Worm (Caenorhabditis elegans): ENCODE results near the gene str-238.

DNA sequence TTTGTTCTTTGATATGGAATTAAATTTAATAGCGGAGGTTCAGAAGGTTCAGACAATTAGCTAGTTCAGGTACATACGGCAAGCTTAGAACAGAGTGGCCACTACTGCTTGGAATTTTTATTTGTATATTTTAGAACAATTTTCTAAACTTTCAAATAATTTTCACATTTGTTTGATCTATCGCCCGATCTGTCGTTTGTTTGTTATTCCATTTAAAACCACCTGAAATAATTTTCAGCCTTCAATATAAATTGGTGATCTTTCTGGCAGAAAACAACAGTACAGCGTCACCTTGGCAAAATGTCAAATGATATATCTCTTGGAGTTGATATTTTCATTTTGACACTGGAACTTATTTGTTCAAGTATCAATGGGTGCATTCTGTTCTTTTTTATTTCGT lies 49.9 kb downstream of the str-238 start, which contains the start of gene R13D11.3:
- TF ChIP-seq aha-1 (tag) = no peak
- no peak for TF ChIP-seq daf-12 (tag; optimal IDR thresholded peaks at IDR 0.05)
- no peak for TF ChIP-seq pha-4 (GFP tag; IDR thresholded peaks at IDR 0.05)
- no peak for TF ChIP-seq pha-4 (tag; optimal IDR thresholded peaks at IDR 0.05)
